Worm (Caenorhabditis elegans): ENCODE measurements around the gene such-1.
A peak's percentile ranks its signal among the peaks of the same experiment; 100 is the strongest.

DNA sequence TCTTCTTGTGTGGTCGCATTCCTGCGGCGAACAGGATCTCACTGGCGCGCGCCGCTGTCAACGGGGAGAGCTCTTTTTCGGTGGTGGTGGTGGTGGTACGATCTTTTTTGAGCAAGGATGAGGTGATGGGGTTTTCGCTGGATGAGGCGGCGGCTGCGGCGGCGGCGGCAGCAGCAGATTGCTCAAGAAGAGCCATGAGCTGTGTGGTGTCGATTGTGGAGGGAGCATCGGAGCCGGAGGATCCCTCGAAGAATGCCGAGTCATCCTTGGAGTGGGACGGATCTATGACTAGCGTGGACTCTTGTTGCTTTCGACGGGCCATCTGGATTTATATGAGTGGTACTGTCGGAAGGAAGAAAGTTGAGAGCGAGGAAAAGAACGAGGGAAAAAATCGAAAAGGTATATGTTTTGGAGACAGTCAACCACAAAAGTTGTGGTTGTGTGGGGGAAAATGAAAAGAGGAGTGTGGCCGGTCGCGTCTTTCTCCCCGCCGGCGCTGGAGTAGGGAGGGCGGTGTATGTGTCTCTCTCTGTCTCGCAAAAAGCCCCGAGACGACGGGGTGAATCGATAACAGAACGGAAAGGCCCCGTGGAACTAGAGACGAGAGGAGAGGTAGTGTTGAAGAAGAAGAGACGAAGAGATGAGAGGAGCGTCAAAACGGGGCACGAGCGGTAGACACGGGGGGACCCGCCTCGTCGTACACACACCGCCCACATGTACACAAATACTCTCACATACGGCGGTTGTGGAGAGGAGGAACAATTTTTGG is 57.0 kb downstream of the such-1 start:
- TF ChIP-seq ref-1 (GFP tag; conservative IDR thresholded peaks at IDR 0.05) = no peak
- no peak for TF ChIP-seq med-1 (GFP tag; optimal IDR thresholded peaks at IDR 0.05; ENCODE audit: insufficient read depth)
- no peak for TF ChIP-seq flt-1 (GFP tag; IDR thresholded peaks at IDR 0.05)
- no peak for TF ChIP-seq tab-1 (GFP tag; IDR thresholded peaks at IDR 0.05)
- 0 out of 2 replicates have a peak, but pooled peaks have one; percentile 7 for TF ChIP-seq ztf-23 (GFP tag; IDR thresholded peaks at IDR 0.05)
- no peak for TF ChIP-seq cog-1 (tag; optimal IDR thresholded peaks at IDR 0.05)
